Worm (Caenorhabditis elegans) whole organism, young adult: ENCODE data around the gene fbxa-29.
"Not testable (repeated sequence)": the region's sequence is repeated elsewhere in the genome, so short reads cannot be mapped to it uniquely, and the experiment has no call there.

Experiments
- F33H1.4 ChIP-seq: fragments of 200-800 bp; sonication (Bioruptor generic); IDR thresholded peaks from 2 replicates; pipeline ENCODE4 v1.3.6; 2022; ENCODE audit warnings: missing genetic modification reagents, missing genetic modification characterization, missing compliant biosample characterization
- F57A8.1 ChIP-seq: fragments of 200-800 bp; sonication (Bioruptor generic); optimal IDR thresholded peaks from 2 replicates; lab custom pipeline; 2018; ENCODE audit warnings: mild to moderate bottlenecking, missing genetic modification characterization, moderate library complexity, missing compliant biosample characterization
- cebp-2 ChIP-seq: fragments of 200-800 bp; sonication (Bioruptor generic); IDR thresholded peaks from 2 replicates; pipeline ENCODE4 v1.3.6; 2022; ENCODE audit warnings: missing genetic modification characterization, missing compliant biosample characterization
- ceh-91 ChIP-seq: fragments of 200-800 bp; sonication (Bioruptor generic); IDR thresholded peaks from 2 replicates; pipeline ENCODE4 v1.3.6; 2022; ENCODE audit warnings: missing genetic modification reagents, missing genetic modification characterization, missing compliant biosample characterization
- dpff-1 ChIP-seq: sonication (generic microtip); optimal IDR thresholded peaks from 2 replicates; lab custom pipeline; 2017; ENCODE audit warnings: mild to moderate bottlenecking, missing genetic modification characterization, missing compliant biosample characterization
- ets-4 ChIP-seq: fragments of 200-800 bp; sonication (Bioruptor generic); optimal IDR thresholded peaks from 2 replicates; lab custom pipeline; 2018; ENCODE audit warnings: mild to moderate bottlenecking, missing genetic modification characterization, missing compliant biosample characterization
- hrde-1 ChIP-seq: sonication (generic microtip); optimal IDR thresholded peaks from 2 replicates; lab custom pipeline; 2016; ENCODE audit warnings: missing genetic modification characterization, mild to moderate bottlenecking, missing compliant biosample characterization, moderate library complexity, missing genotype, missing genetic modification reagents, borderline replicate concordance
- hsf-1 ChIP-seq: fragments of 200-800 bp; sonication (Bioruptor generic); IDR thresholded peaks from 2 replicates; pipeline ENCODE4 v1.3.6; 2022; ENCODE audit warnings: missing genetic modification reagents, missing genetic modification characterization, missing compliant biosample characterization
- lin-26 ChIP-seq: fragments of 200-800 bp; sonication (Bioruptor generic); IDR thresholded peaks from 2 replicates; pipeline ENCODE4 v1.3.6; 2022; ENCODE audit warnings: missing genetic modification reagents, missing genetic modification characterization, missing compliant biosample characterization
- lin-40 ChIP-seq: sonication (generic microtip); optimal IDR thresholded peaks from 2 replicates; lab custom pipeline; 2016; ENCODE audit warnings: missing genetic modification characterization, mild to moderate bottlenecking, missing compliant biosample characterization, missing genotype, missing genetic modification reagents
- sea-2 ChIP-seq: fragments of 200-800 bp; sonication (Bioruptor generic); IDR thresholded peaks from 2 replicates; pipeline ENCODE4 v1.3.6; 2022; ENCODE audit warnings: missing genetic modification characterization, missing compliant biosample characterization
- tbp1 ChIP-seq: fragments of 200-800 bp; sonication (Bioruptor generic); optimal IDR thresholded peaks from 2 replicates; lab custom pipeline; 2018; ENCODE audit warnings: mild to moderate bottlenecking, missing genetic modification characterization, missing compliant biosample characterization
- unc-130 ChIP-seq: sonication (generic microtip); optimal IDR thresholded peaks from 2 replicates; lab custom pipeline; 2016; ENCODE audit warnings: missing genetic modification reagents, missing genetic modification characterization, missing compliant biosample characterization

DNA sequence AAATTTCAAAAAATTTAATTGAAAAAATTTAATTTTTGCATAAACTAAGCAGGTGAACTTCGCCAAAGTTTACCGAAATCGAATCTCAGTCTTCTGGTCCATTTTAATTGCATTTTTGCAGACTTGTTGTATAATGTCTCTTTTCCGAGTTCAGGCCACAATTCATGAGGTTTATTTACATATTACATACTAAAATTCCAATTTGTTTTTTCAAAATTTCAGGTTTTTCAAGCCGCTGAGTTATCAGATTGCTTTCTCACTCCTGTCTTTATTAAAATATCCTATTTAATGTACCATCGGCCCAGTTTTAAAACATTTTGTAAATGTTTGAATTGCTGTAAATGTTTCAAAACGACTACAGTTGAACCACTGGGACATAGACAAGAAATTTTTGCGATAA, 17.0 kb downstream of the fbxa-29 start, which contains the start of gene fbxa-208:
- TF ChIP-seq ets-4 (GFP tag; lab: Kevin White, UChicago); hrde-1 (tag; lab: Kevin White, UChicago); sea-2 (GFP tag; lab: Robert Waterston, UW); F57A8.1 (GFP tag; lab: Kevin White, UChicago); dpff-1 (tag; lab: Kevin White, UChicago); hsf-1; lin-40 (tag; lab: Kevin White, UChicago); ceh-91 (GFP tag; lab: Robert Waterston, UW); F33H1.4 (GFP tag; lab: Robert Waterston, UW); lin-26 (GFP tag; lab: Robert Waterston, UW); cebp-2 (GFP tag; lab: Robert Waterston, UW); tbp1 (GFP tag; lab: Kevin White, UChicago); unc-130 (GFP tag; lab: Kevin White, UChicago): not testable (repeated sequence)
